Worm (Caenorhabditis elegans): ENCODE data around the gene otpl-2.

The otpl-2 gene

DNA sequence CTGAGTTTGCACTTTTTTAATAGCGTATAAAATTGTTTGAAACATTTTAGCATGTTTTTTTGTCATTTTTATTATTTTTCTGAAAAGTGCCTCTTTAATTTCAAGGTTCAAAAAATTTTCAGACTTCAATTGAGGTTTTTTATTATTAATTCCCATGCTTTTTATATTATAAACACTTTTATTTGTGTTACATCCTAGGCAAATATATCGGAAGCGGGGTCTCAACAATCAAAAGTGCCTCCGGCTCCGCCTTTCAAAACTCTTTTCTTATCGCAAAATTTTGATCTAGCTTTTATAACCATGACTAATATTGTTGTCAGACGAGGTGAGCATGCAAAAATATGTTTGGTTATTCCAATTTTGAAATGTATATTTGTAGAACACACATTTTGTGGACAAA is at the start of gene otpl-2:
TSS of gene otpl-2 (plus strand) at position 301 of the 400 bp plus-strand sequence.
- TF ChIP-seq F37B4.10 (GFP tag; IDR thresholded peaks at IDR 0.05) = no peak
- no peak for TF ChIP-seq akir-1 (GFP tag; optimal IDR thresholded peaks at IDR 0.05)
- no peak for TF ChIP-seq ceh-58 (GFP tag; IDR thresholded peaks at IDR 0.05)
- TF ChIP-seq snpc-4 (GFP tag; optimal IDR thresholded peaks at IDR 0.05) = no peak
- no peak for TF ChIP-seq snpc-4 (tag; optimal IDR thresholded peaks at IDR 0.05)
- TF ChIP-seq egl-44 (GFP tag; IDR thresholded peaks at IDR 0.05) = no peak
- no peak for TF ChIP-seq ceh-79 (tag; optimal IDR thresholded peaks at IDR 0.05)
- no peak for TF ChIP-seq lin-54 (GFP tag; optimal IDR thresholded peaks at IDR 0.05)
- TF ChIP-seq bed-1 (GFP tag; IDR thresholded peaks at IDR 0.05) = no peak
- no peak for TF ChIP-seq F10E7.11 (tag; optimal IDR thresholded peaks at IDR 0.05)
- no peak for TF ChIP-seq madf-3 (GFP tag; IDR thresholded peaks at IDR 0.05)
- no peak for TF ChIP-seq attf-6 (GFP tag; IDR thresholded peaks at IDR 0.05)
- TF ChIP-seq tlf-1 (GFP tag; optimal IDR thresholded peaks at IDR 0.05) = no peak
- no peak for TF ChIP-seq F52B5.7 (tag; optimal IDR thresholded peaks at IDR 0.05)
- no peak for TF ChIP-seq ZK185.1 (tag; optimal IDR thresholded peaks at IDR 0.05; ENCODE audit: poor library complexity, severe bottlenecking)
- TF ChIP-seq cebp-1 (GFP tag; IDR thresholded peaks at IDR 0.05) = no peak
- TF ChIP-seq cebp-1 (tag; optimal IDR thresholded peaks at IDR 0.05) = no peak
- no peak for TF ChIP-seq ceh-91 (GFP tag; IDR thresholded peaks at IDR 0.05)
- TF ChIP-seq sptf-2 (GFP tag; optimal IDR thresholded peaks at IDR 0.05) = no peak
- no peak for TF ChIP-seq nfyb-1 (GFP tag; IDR thresholded peaks at IDR 0.05)
- no peak for TF ChIP-seq ama-1 (optimal IDR thresholded peaks at IDR 0.05)
- TF ChIP-seq ama-1 (GFP tag; optimal IDR thresholded peaks at IDR 0.05) = no peak

ce11 chrV:4024777-4025176 is 48.8 kb upstream of the otpl-2 start, which contains the start of gene K09D9.1:
TSS of gene K09D9.1 (plus strand) at chrV:4025047.
- TF ChIP-seq let-607 (tag; optimal IDR thresholded peaks at IDR 0.05) (peak in 1 of 2 experiments; percentile 29), nhr-80 (tag; optimal IDR thresholded peaks at IDR 0.05) (peak; percentile 93), dox-1 (GFP tag; IDR thresholded peaks at IDR 0.05) (peak; percentile 53; the same call in 1 of the 2 replicates), rcor-1 (GFP tag; IDR thresholded peaks at IDR 0.05) (no peak), ZK185.1 (tag; optimal IDR thresholded peaks at IDR 0.05; ENCODE audit: poor library complexity, severe bottlenecking) (peak; percentile 31), xnd-1 (tag; optimal IDR thresholded peaks at IDR 0.05) (no peak), pha-4 (tag; optimal IDR thresholded peaks at IDR 0.05) (peak; percentile 63), mcd-1 (GFP tag; IDR thresholded peaks at IDR 0.05) (no peak), Y79H2A.3 (GFP tag; conservative IDR thresholded peaks at IDR 0.05) (no peak), atf-7 (tag; optimal IDR thresholded peaks at IDR 0.05) (peak; percentile 79), ets-4 (GFP tag; optimal IDR thresholded peaks at IDR 0.05) (peak; percentile 2), attf-5 (GFP tag; optimal IDR thresholded peaks at IDR 0.05) (peak; percentile 19), cebp-1 (GFP tag; IDR thresholded peaks at IDR 0.05) (peak; percentile 93), cebp-1 (tag; optimal IDR thresholded peaks at IDR 0.05) (peak; percentile 95), unc-62 (GFP tag; optimal IDR thresholded peaks at IDR 0.05) (peak; percentile 97), ztf-22 (GFP tag; optimal IDR thresholded peaks at IDR 0.05) (peak; percentile 57)

DNA sequence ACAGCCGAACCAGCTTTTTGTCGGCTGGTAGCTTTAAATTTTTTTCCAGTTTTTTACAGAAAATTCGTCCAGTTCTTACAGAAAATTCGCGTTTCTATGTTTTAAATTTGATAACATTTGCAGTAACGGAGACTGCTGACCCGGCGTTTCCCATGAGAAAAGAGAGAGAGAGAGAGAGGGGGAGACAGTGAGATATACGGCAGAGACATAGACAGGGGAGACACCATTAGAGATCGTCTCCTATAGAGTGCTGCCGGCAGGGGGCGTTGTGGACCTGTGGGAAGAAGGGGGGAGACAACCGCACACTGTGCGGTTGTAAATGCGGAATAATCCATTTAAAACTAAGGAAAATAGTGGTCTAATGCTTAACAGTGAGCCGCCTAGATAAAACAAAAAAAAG is 43.9 kb upstream of the otpl-2 start:
- TF ChIP-seq cebp-1 (GFP tag; IDR thresholded peaks at IDR 0.05) = no peak
- peak; percentile 16 for TF ChIP-seq cebp-1 (tag; optimal IDR thresholded peaks at IDR 0.05)
- 0 out of 2 replicates have a peak, but pooled peaks have one; percentile 18 for TF ChIP-seq egrh-3 (GFP tag; IDR thresholded peaks at IDR 0.05)
- TF ChIP-seq ztf-18 (tag; optimal IDR thresholded peaks at IDR 0.05) = no peak
- TF ChIP-seq madf-8 (GFP tag; conservative IDR thresholded peaks at IDR 0.05) = no peak
- TF ChIP-seq bed-1 (GFP tag; IDR thresholded peaks at IDR 0.05) = no peak
- TF ChIP-seq ekl-4 (GFP tag; IDR thresholded peaks at IDR 0.05) = no peak
- TF ChIP-seq Y67H2A.10 (GFP tag; conservative IDR thresholded peaks at IDR 0.05) = no peak
- TF ChIP-seq lin-35 (GFP tag; optimal IDR thresholded peaks at IDR 0.05) = no peak
- TF ChIP-seq madf-6 (GFP tag; IDR thresholded peaks at IDR 0.05) = 0 out of 2 replicates have a peak, but pooled peaks have one; percentile 14
- TF ChIP-seq mes-4 (tag; optimal IDR thresholded peaks at IDR 0.05) = no peak
- TF ChIP-seq nhr-80 (tag; optimal IDR thresholded peaks at IDR 0.05) = peak; percentile 20
- TF ChIP-seq Y56A3A.18 (GFP tag; IDR thresholded peaks at IDR 0.05) = 0 out of 2 replicates have a peak, but pooled peaks have one; percentile 11
- no peak for TF ChIP-seq Y53F4B.3 (GFP tag; IDR thresholded peaks at IDR 0.05)
- TF ChIP-seq hmg-1.2 (GFP tag; IDR thresholded peaks at IDR 0.05) = peak; percentile 74; the same call in 1 of the 2 replicates
- no peak for TF ChIP-seq Y95B8A.8 (GFP tag; IDR thresholded peaks at IDR 0.05)
- no peak for TF ChIP-seq zim-3 (tag; optimal IDR thresholded peaks at IDR 0.05)

All from whole organism, young adult.